Worm (Caenorhabditis elegans) whole organism, L4 larva: ENCODE measurements around the gene ZK809.1.

ENCODE experiments used
- dve-1 ChIP-seq: sonication (generic microtip); optimal IDR thresholded peaks from 2 replicates; lab custom pipeline; 2017; ENCODE audit warnings: antibody characterized with exemption, mild to moderate bottlenecking, missing genetic modification characterization, missing compliant biosample characterization; ENCODE audit not compliant: insufficient read depth
- fos-1 ChIP-seq: fragments of 150-350 bp; optimal IDR thresholded peaks from 2 replicates; lab custom pipeline; 2014; ENCODE audit warnings: missing biosample characterization, missing genetic modification characterization
- gei-8 ChIP-seq: fragments of 200-800 bp; sonication (Bioruptor generic); optimal IDR thresholded peaks from 2 replicates; lab custom pipeline; 2018; ENCODE audit warnings: mild to moderate bottlenecking, missing genetic modification characterization, missing compliant biosample characterization
- nhr-25 ChIP-seq: sonication (generic microtip); optimal IDR thresholded peaks from 2 replicates; lab custom pipeline; 2017; ENCODE audit warnings: missing genetic modification characterization, mild to moderate bottlenecking, missing compliant biosample characterization, antibody characterized with exemption, moderate library complexity, borderline replicate concordance; ENCODE audit not compliant: insufficient read depth
- pha-4 ChIP-seq, 2 experiments: fragments of 150-350 bp in 1 of 2; fragments of 200-800 bp in 1 of 2; sonication (Bioruptor generic) in 1 of 2; IDR thresholded peaks in 1 of 2; optimal IDR thresholded peaks in 1 of 2; 2 replicates each; pipeline versions ENCODE4 v1.3.6 to Lab custom; 2014 to 2022; ENCODE audit warnings: missing genetic modification characterization in 2 of 2, missing genetic modification reagents in 2 of 2, missing biosample characterization in 1 of 2, missing compliant biosample characterization in 1 of 2
- unc-130 ChIP-seq: sonication (generic microtip); optimal IDR thresholded peaks from 2 replicates; lab custom pipeline; 2016; ENCODE audit warnings: missing genetic modification reagents, missing genetic modification characterization, missing compliant biosample characterization
- unc-39 ChIP-seq: sonication (generic microtip); optimal IDR thresholded peaks from 2 replicates; lab custom pipeline; 2017; ENCODE audit warnings: missing biosample characterization, missing genetic modification characterization
- unc-62 ChIP-seq, 3 experiments: fragments of 150-350 bp in 1 of 3; sonication (generic microtip); optimal IDR thresholded peaks in 2 of 3; peaks in 1 of 3; 1 replicate in 1 of 3; 2 replicates in 2 of 3; lab custom pipeline; 2014 to 2017; ENCODE audit warnings: missing biosample characterization in 3 of 3, missing genetic modification characterization in 3 of 3, missing genetic modification reagents in 3 of 3, missing genotype in 1 of 3

DNA sequence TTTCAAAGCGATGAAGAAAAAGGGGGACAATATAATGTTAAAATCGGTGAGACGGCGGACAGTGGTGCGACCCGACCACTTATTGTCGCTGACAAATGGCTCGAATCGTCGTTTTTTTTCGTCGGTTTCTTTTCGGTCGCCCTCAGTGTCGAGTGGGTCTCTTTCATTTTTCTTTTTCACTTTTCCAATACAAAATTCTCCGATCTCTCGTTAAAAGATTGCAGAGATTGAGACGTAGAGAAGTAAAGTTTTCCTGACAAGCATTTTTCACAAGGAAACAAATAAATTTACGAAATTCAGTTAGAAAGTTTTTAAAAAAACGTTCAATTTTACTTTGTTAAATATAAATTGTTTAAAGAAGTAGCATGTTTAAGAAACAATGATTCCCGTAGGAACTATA is 49.6 kb downstream of the ZK809.1 start:
- TF ChIP-seq pha-4 (GFP tag; IDR thresholded peaks at IDR 0.05; lab: Robert Waterston, UW) (no peak), pha-4 (tag; optimal IDR thresholded peaks at IDR 0.05; lab: Kevin White, UChicago) (no peak), dve-1 (tag; lab: Kevin White, UChicago) (no peak), unc-39 (tag; lab: Kevin White, UChicago) (no peak), gei-8 (GFP tag; lab: Kevin White, UChicago) (no peak), nhr-25 (tag; lab: Kevin White, UChicago) (no peak), fos-1 (tag; lab: Kevin White, UChicago) (no peak), unc-130 (no peak), unc-62 (GFP tag; optimal IDR thresholded peaks at IDR 0.05 in 1 of 2; lab: Kevin White, UChicago) (peak in 1 of 2 experiments; percentile 20), unc-62 (tag; optimal IDR thresholded peaks at IDR 0.05; lab: Kevin White, UChicago) (no peak)
